Fruit fly (Drosophila melanogaster): ENCODE results near the gene CG6763.

The CG6763 gene

DNA sequence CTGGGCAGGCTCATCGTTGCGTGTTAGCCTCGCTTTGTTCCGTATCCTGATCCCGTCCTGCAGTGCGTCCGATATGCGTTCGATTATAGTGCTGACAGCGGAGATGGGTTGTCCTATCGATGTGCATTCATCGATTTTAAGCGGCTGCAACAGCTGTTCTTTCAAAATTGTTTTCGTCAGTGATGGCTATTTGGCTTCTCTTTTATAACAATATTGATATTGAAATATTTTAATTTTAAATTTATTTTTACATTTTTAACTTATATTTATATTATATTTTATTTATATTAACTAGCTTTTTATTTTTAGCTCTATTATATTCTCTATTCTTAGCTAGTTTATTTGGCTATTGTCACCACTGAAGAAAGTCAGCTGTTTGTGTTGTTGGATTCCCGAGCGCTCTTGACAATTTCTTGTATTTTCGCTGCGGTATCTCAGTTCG, 25.8 kb upstream of the CG6763 start, which contains the start of the genes wda and Pex11c (continued):
- TF ChIP-seq CG14014 (GFP tag; IDR thresholded peaks at IDR 0.05) (peak; percentile 82), CG1024 (GFP tag; IDR thresholded peaks at IDR 0.05) (peak; percentile 43; the same call in 1 of the 2 replicates), Atf3 (GFP tag; optimal IDR thresholded peaks at IDR 0.05) (peak; percentile 0), dimm (GFP tag; IDR thresholded peaks at IDR 0.05) (no peak; the same call in 1 of the 2 replicates), knrl (GFP tag; IDR thresholded peaks at IDR 0.05; ENCODE audit: partially characterized antibody) (no peak; the same call in 1 of the 3 replicates), CG9932 (GFP tag; IDR thresholded peaks at IDR 0.05) (no peak; the same call in none of the 2 replicates), CG3726 (GFP tag; IDR thresholded peaks at IDR 0.05) (no peak; the same call in 2 of the 3 replicates), Bteb2 (GFP tag; optimal IDR thresholded peaks at IDR 0.05) (peak; percentile 6), CG12071 (GFP tag; optimal IDR thresholded peaks at IDR 0.05) (no peak), Ets65A (GFP tag) (no peak), tin (GFP tag; optimal IDR thresholded peaks at IDR 0.05) (peak; percentile 65), mam (GFP tag; optimal IDR thresholded peaks at IDR 0.05) (no peak), ac (GFP tag; optimal IDR thresholded peaks at IDR 0.05) (peak; percentile 39), rib (GFP tag; IDR thresholded peaks at IDR 0.05) (no peak), al (GFP tag; IDR thresholded peaks at IDR 0.05) (peak; percentile 85), CG16779 (GFP tag; IDR thresholded peaks at IDR 0.05) (no peak), salm (tag; optimal IDR thresholded peaks at IDR 0.05) (peak; percentile 79), CG10209 (GFP tag; optimal IDR thresholded peaks at IDR 0.05) (peak; percentile 92), CG2875 (GFP tag; optimal IDR thresholded peaks at IDR 0.05) (peak; percentile 75), Sry-δ (GFP tag; optimal IDR thresholded peaks at IDR 0.05) (peak; percentile 71), CG4707 (GFP tag; optimal IDR thresholded peaks at IDR 0.05) (no peak), sima (GFP tag; optimal IDR thresholded peaks at IDR 0.05) (no peak), CG11456 (GFP tag; IDR thresholded peaks at IDR 0.05) (no peak), CG7745 (tag; optimal IDR thresholded peaks at IDR 0.05) (peak; percentile 2), CG9437 (GFP tag; optimal IDR thresholded peaks at IDR 0.05) (peak; percentile 79), CG16863 (GFP tag; optimal IDR thresholded peaks at IDR 0.05) (peak; percentile 33), en (GFP tag; optimal IDR thresholded peaks at IDR 0.05) (no peak), CG31441 (GFP tag; IDR thresholded peaks at IDR 0.05) (peak; percentile 95), Elba2 (GFP tag; optimal IDR thresholded peaks at IDR 0.05) (peak; percentile 16), run (tag; optimal IDR thresholded peaks at IDR 0.05) (peak; percentile 77), vvl (GFP tag; IDR thresholded peaks at IDR 0.05) (peak; percentile 95), B-H1 (GFP tag; IDR thresholded peaks at IDR 0.05) (peak; percentile 77), CG7357 (GFP tag; IDR thresholded peaks at IDR 0.05) (peak; percentile 75; the same call in 2 of the 3 replicates), zf30C (GFP tag; optimal IDR thresholded peaks at IDR 0.05) (no peak), ato (GFP tag; IDR thresholded peaks at IDR 0.05; ENCODE audit: partially characterized antibody) (peak; percentile 44; the same call in 1 of the 2 replicates), CG17361 (GFP tag; IDR thresholded peaks at IDR 0.05) (peak; percentile 95), Hsf (GFP tag; optimal IDR thresholded peaks at IDR 0.05) (peak; percentile 24), CG9215 (GFP tag; IDR thresholded peaks at IDR 0.05) (no peak; the same call in 1 of the 2 replicates), CG9817 (tag; optimal IDR thresholded peaks at IDR 0.05) (peak; percentile 87), z (GFP tag; IDR thresholded peaks at IDR 0.05) (no peak), Neu2 (GFP tag; optimal IDR thresholded peaks at IDR 0.05; ENCODE audit: borderline replicate concordance) (no peak), CG15696 (tag; optimal IDR thresholded peaks at IDR 0.05) (peak; percentile 81), CG12391 (tag; optimal IDR thresholded peaks at IDR 0.05) (peak; percentile 98), Sry-β (GFP tag; optimal IDR thresholded peaks at IDR 0.05) (peak; percentile 98), Doc2 (GFP tag; IDR thresholded peaks at IDR 0.05) (no peak), Sox100B (GFP tag; optimal IDR thresholded peaks at IDR 0.05) (peak; percentile 80), peb (GFP tag; IDR thresholded peaks at IDR 0.05) (peak; percentile 24; the same call in 1 of the 2 replicates), grn (GFP tag; optimal IDR thresholded peaks at IDR 0.05) (no peak), abd-A (tag; optimal IDR thresholded peaks at IDR 0.05) (no peak), CG10321 (GFP tag; IDR thresholded peaks at IDR 0.05) (peak; percentile 23; the same call in 1 of the 2 replicates), CG32532 (GFP tag; IDR thresholded peaks at IDR 0.05) (no peak; the same call in 1 of the 2 replicates)

All from whole organism, embryonic.